Fruit fly (Drosophila melanogaster) whole organism, embryonic: Measurements from ENCODE around the gene MBD-like.

Source experiments
- CG10366 ChIP-seq: fragments of 200-800 bp; sonication (Bioruptor generic); IDR thresholded peaks from 2 replicates; pipeline ENCODE4 v1.3.6; 2022; ENCODE audit warnings: missing biosample characterization, missing genetic modification characterization
- CG11695 ChIP-seq: fragments of 200-800 bp; sonication (Bioruptor generic); IDR thresholded peaks from 3 replicates; pipeline ENCODE4 v1.3.6; 2022; ENCODE audit warnings: missing biosample characterization, missing genetic modification characterization
- CG12219 ChIP-seq: fragments of 200-800 bp; sonication (Bioruptor generic); optimal IDR thresholded peaks from 3 replicates; lab custom pipeline; 2018; ENCODE audit warnings: missing biosample characterization, mild to moderate bottlenecking, missing genetic modification characterization
- CG12236 ChIP-seq: fragments of 200-800 bp; sonication (Bioruptor generic); optimal IDR thresholded peaks from 2 replicates; lab custom pipeline; 2016; ENCODE audit warnings: missing biosample characterization, missing genetic modification characterization
- CG12659 ChIP-seq: fragments of 200-800 bp; sonication (Bioruptor generic); optimal IDR thresholded peaks from 3 replicates; lab custom pipeline; 2017; ENCODE audit warnings: mild to moderate bottlenecking, missing biosample characterization, missing genetic modification reagents, missing genetic modification characterization
- CG12744 ChIP-seq: fragments of 200-800 bp; sonication (Bioruptor generic); optimal IDR thresholded peaks from 2 replicates; lab custom pipeline; 2016; ENCODE audit warnings: missing biosample characterization, missing genetic modification characterization
- CG1529 ChIP-seq: fragments of 200-800 bp; sonication (Bioruptor generic); optimal IDR thresholded peaks from 3 replicates; lab custom pipeline; 2018; ENCODE audit warnings: missing biosample characterization, missing genetic modification characterization
- CG1832 ChIP-seq: fragments of 200-800 bp; sonication (Bioruptor generic); optimal IDR thresholded peaks from 2 replicates; lab custom pipeline; 2017; ENCODE audit warnings: missing biosample characterization, mild to moderate bottlenecking, missing genetic modification characterization, inconsistent platforms
- CG2889 ChIP-seq: fragments of 200-800 bp; sonication (Bioruptor generic); IDR thresholded peaks from 3 replicates; pipeline ENCODE4 v1.3.6; 2022; ENCODE audit warnings: missing biosample characterization, missing genetic modification characterization
- CG3065 ChIP-seq: fragments of 200-800 bp; sonication (Bioruptor generic); optimal IDR thresholded peaks from 2 replicates; lab custom pipeline; 2016; ENCODE audit warnings: missing biosample characterization, missing genetic modification characterization
- CG34422 ChIP-seq: fragments of 200-800 bp; sonication (Bioruptor generic); IDR thresholded peaks from 3 replicates; pipeline ENCODE4 v1.3.6; 2022; ENCODE audit warnings: missing biosample characterization, missing genetic modification characterization
- CG3726 ChIP-seq: fragments of 200-800 bp; sonication (Bioruptor generic); IDR thresholded peaks from 3 replicates; pipeline ENCODE4, ENCODE4 v1.3.6; 2022; ENCODE audit warnings: missing biosample characterization, missing genetic modification characterization
- CG4328 ChIP-seq: fragments of 200-800 bp; sonication (Bioruptor generic); optimal IDR thresholded peaks from 3 replicates; lab custom pipeline; 2017; ENCODE audit warnings: missing biosample characterization, missing genetic modification reagents, missing genetic modification characterization
- CG6254 ChIP-seq: fragments of 200-800 bp; sonication (Bioruptor generic); optimal IDR thresholded peaks from 3 replicates; lab custom pipeline; 2017; ENCODE audit warnings: mild to moderate bottlenecking, missing biosample characterization, missing genetic modification reagents, missing genetic modification characterization
- CG6689 ChIP-seq: fragments of 200-800 bp; sonication (Bioruptor generic); IDR thresholded peaks from 2 replicates; pipeline ENCODE4 v1.3.6; 2022; ENCODE audit warnings: missing biosample characterization, missing genetic modification characterization
- CG7357 ChIP-seq: fragments of 200-800 bp; sonication (Bioruptor generic); IDR thresholded peaks from 3 replicates; pipeline ENCODE4 v1.3.6; 2022; ENCODE audit warnings: missing biosample characterization, missing genetic modification characterization
- CG8388 ChIP-seq: fragments of 200-800 bp; sonication (Bioruptor generic); optimal IDR thresholded peaks from 2 replicates; lab custom pipeline; 2019; ENCODE audit warnings: missing biosample characterization, mild to moderate bottlenecking, missing genetic modification characterization, moderate library complexity
- CG9609 ChIP-seq: fragments of 200-800 bp; sonication (Bioruptor generic); optimal IDR thresholded peaks from 3 replicates; lab custom pipeline; 2016; ENCODE audit warnings: missing biosample characterization, missing genetic modification characterization
- CG9876 ChIP-seq: fragments of 200-800 bp; sonication (Bioruptor generic); optimal IDR thresholded peaks from 2 replicates; lab custom pipeline; 2016; ENCODE audit warnings: missing biosample characterization, missing genetic modification characterization
- CoRest ChIP-seq: fragments of 200-800 bp; sonication (Bioruptor generic); optimal IDR thresholded peaks from 3 replicates; lab custom pipeline; 2018; ENCODE audit warnings: missing biosample characterization, mild to moderate bottlenecking, missing genetic modification characterization, moderate library complexity
- D19A ChIP-seq: fragments of 200-800 bp; optimal IDR thresholded peaks from 3 replicates; lab custom pipeline; 2019; ENCODE audit warnings: missing biosample characterization, mild to moderate bottlenecking, missing genetic modification characterization, moderate library complexity
- Dll ChIP-seq: fragments of 200-800 bp; sonication (Bioruptor generic); IDR thresholded peaks from 4 replicates; pipeline ENCODE4 v1.3.6; 2022; ENCODE audit warnings: missing biosample characterization, missing genetic modification characterization; ENCODE audit not compliant: partially characterized antibody
- Fer1 ChIP-seq: fragments of 200-800 bp; sonication (Bioruptor generic); optimal IDR thresholded peaks from 2 replicates; lab custom pipeline; 2017; ENCODE audit warnings: missing biosample characterization, mild to moderate bottlenecking, missing genetic modification characterization
- HLH4C ChIP-seq: fragments of 200-800 bp; sonication (Bioruptor generic); IDR thresholded peaks from 3 replicates; pipeline ENCODE4 v1.3.6; 2022; ENCODE audit warnings: missing biosample characterization, missing genetic modification characterization; ENCODE audit not compliant: partially characterized antibody
- Hr78 ChIP-seq, 2 experiments: fragments of 200-800 bp in 1 of 2; fragments of >200 bp in 1 of 2; sonication (Bioruptor generic) in 1 of 2; optimal IDR thresholded peaks; 2 replicates each; lab custom pipeline; 2017 to 2019; ENCODE audit warnings: missing biosample characterization in 2 of 2, missing genetic modification characterization in 2 of 2, mild to moderate bottlenecking in 1 of 2, moderate library complexity in 1 of 2
- MBD-R2 ChIP-seq: fragments of 200-800 bp; sonication (Bioruptor generic); IDR thresholded peaks from 2 replicates; pipeline ENCODE4 v1.3.6; 2022; ENCODE audit warnings: missing biosample characterization, missing genetic modification characterization
- MTF-1 ChIP-seq: fragments of 200-800 bp; sonication (Bioruptor generic); optimal IDR thresholded peaks from 2 replicates; lab custom pipeline; 2018; ENCODE audit warnings: missing biosample characterization, mild to moderate bottlenecking, missing genetic modification characterization, borderline replicate concordance
- NFAT ChIP-seq: fragments of 200-800 bp; sonication (Bioruptor generic); IDR thresholded peaks from 2 replicates; pipeline ENCODE4 v1.3.6; 2022; ENCODE audit warnings: missing biosample characterization, missing genetic modification characterization
- Nf-YA ChIP-seq: fragments of 200-800 bp; sonication (Bioruptor generic); IDR thresholded peaks from 2 replicates; pipeline ENCODE4 v1.3.6; 2022; ENCODE audit warnings: missing biosample characterization, missing genetic modification characterization
- Ravus ChIP-seq: fragments of 200-800 bp; sonication (Bioruptor generic); IDR thresholded peaks from 2 replicates; pipeline ENCODE4 v1.3.6; 2022; ENCODE audit warnings: missing biosample characterization, missing genetic modification characterization
- Side ChIP-seq: fragments of 200-800 bp; sonication (Bioruptor generic); optimal IDR thresholded peaks from 2 replicates; lab custom pipeline; 2016; ENCODE audit warnings: missing biosample characterization, missing genetic modification characterization
- Sry-β ChIP-seq: fragments of 200-800 bp; sonication (Bioruptor generic); optimal IDR thresholded peaks from 2 replicates; lab custom pipeline; 2018; ENCODE audit warnings: missing biosample characterization, mild to moderate bottlenecking, missing genetic modification characterization, moderate library complexity
- amos ChIP-seq: fragments of 200-800 bp; sonication (Bioruptor generic); IDR thresholded peaks from 2 replicates; pipeline ENCODE4 v1.3.6; 2022; ENCODE audit warnings: missing biosample characterization, missing genetic modification characterization; ENCODE audit not compliant: partially characterized antibody
- cato ChIP-seq: fragments of 200-800 bp; sonication (Bioruptor generic); optimal IDR thresholded peaks from 2 replicates; lab custom pipeline; 2016; ENCODE audit warnings: missing biosample characterization, missing genetic modification characterization, borderline replicate concordance
- chinmo ChIP-seq: fragments of 200-800 bp; sonication (Bioruptor generic); IDR thresholded peaks from 4 replicates; pipeline ENCODE4 v1.3.6; 2022; ENCODE audit warnings: missing biosample characterization, missing genetic modification characterization; ENCODE audit not compliant: partially characterized antibody
- croc ChIP-seq: fragments of 200-800 bp; sonication (Bioruptor generic); conservative IDR thresholded peaks from 3 replicates; pipeline ENCODE4 v1.3.6; 2022; ENCODE audit warnings: missing biosample characterization, missing genetic modification characterization
- da ChIP-seq: fragments of 200-800 bp; sonication (Bioruptor generic); optimal IDR thresholded peaks from 2 replicates; lab custom pipeline; 2016; ENCODE audit warnings: missing biosample characterization, missing genetic modification characterization
- eve ChIP-seq, 2 experiments: fragments of >200 bp; optimal IDR thresholded peaks; 2 replicates each; lab custom pipeline; 2017; ENCODE audit warnings: missing biosample characterization in 2 of 2, missing genetic modification characterization in 2 of 2
- grau ChIP-seq: fragments of 200-800 bp; optimal IDR thresholded peaks from 3 replicates; lab custom pipeline; 2019; ENCODE audit warnings: missing biosample characterization, mild to moderate bottlenecking, missing genetic modification characterization, moderate library complexity
- ham ChIP-seq: fragments of 200-800 bp; sonication (Bioruptor generic); IDR thresholded peaks from 2 replicates; pipeline ENCODE4 v1.3.6; 2022; ENCODE audit warnings: missing biosample characterization, missing genetic modification characterization
- jing ChIP-seq: fragments of 200-800 bp; sonication (Bioruptor generic); optimal IDR thresholded peaks from 2 replicates; lab custom pipeline; 2018; ENCODE audit warnings: missing biosample characterization, mild to moderate bottlenecking, missing genetic modification characterization
- jumu ChIP-seq: fragments of 200-800 bp; sonication (Bioruptor generic); optimal IDR thresholded peaks from 3 replicates; lab custom pipeline; 2016; ENCODE audit warnings: missing biosample characterization, missing genetic modification characterization
- ken ChIP-seq: fragments of 200-800 bp; sonication (Bioruptor generic); IDR thresholded peaks from 3 replicates; pipeline ENCODE4 v1.3.6; 2022; ENCODE audit warnings: missing biosample characterization, missing genetic modification characterization
- knrl ChIP-seq: fragments of 200-800 bp; sonication (Bioruptor generic); IDR thresholded peaks from 3 replicates; pipeline ENCODE4 v1.3.6; 2022; ENCODE audit warnings: missing biosample characterization, missing genetic modification characterization; ENCODE audit not compliant: partially characterized antibody
- rib ChIP-seq: fragments of 200-800 bp; sonication (Bioruptor generic); IDR thresholded peaks from 2 replicates; pipeline ENCODE4 v1.3.6; 2022; ENCODE audit warnings: missing biosample characterization, missing genetic modification characterization
- sqz ChIP-seq: fragments of 200-800 bp; sonication (Bioruptor generic); optimal IDR thresholded peaks from 3 replicates; lab custom pipeline; 2018; ENCODE audit warnings: missing biosample characterization, mild to moderate bottlenecking, missing genetic modification characterization
- toy ChIP-seq: fragments of 200-800 bp; sonication (Bioruptor generic); IDR thresholded peaks from 2 replicates; pipeline ENCODE4 v1.3.6; 2022; ENCODE audit warnings: missing biosample characterization, missing genetic modification characterization
- zen2 ChIP-seq: fragments of 200-800 bp; sonication (Bioruptor generic); IDR thresholded peaks from 3 replicates; pipeline ENCODE4 v1.3.6; 2022; ENCODE audit warnings: missing biosample characterization, missing genetic modification characterization; ENCODE audit not compliant: partially characterized antibody

The MBD-like gene

dm6 chr3R:9577382-9578137 lies 18.0 kb downstream of the MBD-like start, which contains the start of the genes Kap-alpha3 and Son (continued):
- TF ChIP-seq Fer1 (GFP tag; lab: Kevin White, UChicago) (peak; percentile 94), Nf-YA (GFP tag; lab: Robert Waterston, UW) (peak; percentile 61; the same call in 1 of the 2 replicates), MBD-R2 (GFP tag; lab: Robert Waterston, UW) (peak; percentile 67; the same call in 1 of the 2 replicates), amos (GFP tag; lab: Robert Waterston, UW) (peak; percentile 80), CG9876 (GFP tag; lab: Kevin White, UChicago) (peak; percentile 95), jing (GFP tag; lab: Kevin White, UChicago) (peak; percentile 69), toy (GFP tag; lab: Robert Waterston, UW) (peak; percentile 69; the same call in 1 of the 2 replicates), HLH4C (GFP tag; lab: Robert Waterston, UW) (peak; percentile 75), CG4328 (peak; percentile 97), zen2 (peak; percentile 75; the same call in 1 of the 3 replicates), ken (GFP tag; lab: Robert Waterston, UW) (peak; percentile 91), Sry-β (GFP tag; lab: Kevin White, UChicago) (peak; percentile 89), da (GFP tag; lab: Kevin White, UChicago) (peak; percentile 83), Ravus (GFP tag; lab: Robert Waterston, UW) (peak; percentile 43), CG3065 (peak; percentile 83), NFAT (GFP tag; lab: Robert Waterston, UW) (peak; percentile 90), croc (GFP tag; lab: Robert Waterston, UW) (peak; percentile 79), Side (GFP tag; lab: Kevin White, UChicago) (peak; percentile 92), CG12744 (GFP tag; lab: Kevin White, UChicago) (peak; percentile 91), MTF-1 (GFP tag; lab: Kevin White, UChicago) (peak; percentile 96), CG9609 (GFP tag; lab: Kevin White, UChicago) (peak; percentile 94), CG12236 (GFP tag; lab: Kevin White, UChicago) (peak; percentile 86), CG12219 (GFP tag; lab: Kevin White, UChicago) (peak; percentile 73), ham (GFP tag; lab: Robert Waterston, UW) (peak; percentile 63; the same call in 1 of the 2 replicates), eve (GFP tag; optimal IDR thresholded peaks at IDR 0.05; lab: Kevin White, UChicago) (no peak), chinmo (GFP tag; lab: Robert Waterston, UW) (0 out of 4 replicates have a peak, but pooled peaks have one; percentile 69), Dll (GFP tag; lab: Robert Waterston, UW) (peak; percentile 94), CG7357 (peak; percentile 71), jumu (GFP tag; lab: Kevin White, UChicago) (peak; percentile 89), CG8388 (GFP tag; lab: Kevin White, UChicago) (peak; percentile 84), sqz (GFP tag; lab: Kevin White, UChicago) (peak; percentile 92), CG12659 (peak; percentile 98), CG6254 (GFP tag; lab: Kevin White, UChicago) (peak; percentile 73), CG3726 (GFP tag; lab: Robert Waterston, UW) (peak; percentile 80; the same call in 2 of the 3 replicates), CG6689 (GFP tag; lab: Robert Waterston, UW) (peak; percentile 83), Hr78 (GFP tag; optimal IDR thresholded peaks at IDR 0.05; lab: Kevin White, UChicago) (peak in 1 of 2 experiments; percentile 54), CG11695 (GFP tag; lab: Robert Waterston, UW) (peak; percentile 79), knrl (GFP tag; lab: Robert Waterston, UW) (peak; percentile 91), CG34422 (GFP tag; lab: Robert Waterston, UW) (peak; percentile 88), rib (peak; percentile 77), grau (peak; percentile 88), cato (GFP tag; lab: Kevin White, UChicago) (peak; percentile 90), D19A (peak; percentile 69), CG1529 (GFP tag; lab: Kevin White, UChicago) (peak; percentile 88), CoRest (tag; lab: Kevin White, UChicago) (peak; percentile 92), CG10366 (peak; percentile 85), CG1832 (GFP tag; lab: Kevin White, UChicago) (no peak), CG2889 (GFP tag; lab: Robert Waterston, UW) (peak; percentile 82)
